Worm (Caenorhabditis elegans) whole organism, L4/young adult: ENCODE measurements around the gene F54E2.2.

Source experiments
- W03F9.2 ChIP-seq: fragments of 150-350 bp; optimal IDR thresholded peaks from 2 replicates; lab custom pipeline; 2014; ENCODE audit warnings: missing biosample characterization, missing genetic modification characterization
- dao-5 ChIP-seq: sonication (generic microtip); optimal IDR thresholded peaks from 2 replicates; lab custom pipeline; 2016; ENCODE audit warnings: missing genotype, missing genetic modification characterization, moderate library complexity, missing compliant biosample characterization
- him-1 ChIP-seq: sonication (generic microtip); optimal IDR thresholded peaks from 2 replicates; lab custom pipeline; 2016; ENCODE audit warnings: missing genotype, missing genetic modification reagents, missing genetic modification characterization, missing compliant biosample characterization

DNA sequence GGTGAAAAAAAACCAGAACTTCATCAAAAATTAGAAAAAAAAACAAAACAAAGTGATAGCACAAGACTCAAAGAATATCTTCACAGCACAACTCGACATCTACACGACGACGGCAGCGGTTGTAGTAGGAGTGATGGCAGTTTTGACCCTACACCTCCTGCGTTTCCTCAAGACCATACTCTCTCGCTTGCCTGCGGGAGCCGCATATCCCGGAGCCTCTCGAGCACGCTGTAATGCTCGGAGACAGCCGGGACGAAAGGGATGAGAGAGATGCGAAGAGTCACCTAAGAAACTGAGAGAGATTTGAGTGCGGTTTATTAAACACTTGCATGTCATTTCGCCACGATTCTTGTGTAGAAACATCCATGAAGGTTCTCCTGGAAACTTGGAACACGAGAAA is 13.3 kb downstream of the F54E2.2 start:
- no peak for TF ChIP-seq W03F9.2 (tag; lab: Kevin White, UChicago)
- no peak for TF ChIP-seq dao-5
- no peak for TF ChIP-seq him-1 (tag; lab: Kevin White, UChicago)
